Fruit fly (Drosophila melanogaster) whole organism: ENCODE data around the gene CG13285.

Experiments used
- CG8478 ChIP-seq: fragments of >200 bp; optimal IDR thresholded peaks from 2 replicates; lab custom pipeline; 2018; ENCODE audit warnings: inconsistent platforms
- Dll ChIP-seq: fragments of >200 bp; optimal IDR thresholded peaks from 2 replicates; lab custom pipeline; 2017
- EcR ChIP-seq, 2 experiments: fragments of >200 bp; optimal IDR thresholded peaks; 2 replicates each; lab custom pipeline; 2017; ENCODE audit warnings: missing biosample characterization in 2 of 2, missing genetic modification characterization in 2 of 2, missing genetic modification reagents in 2 of 2
- pan ChIP-seq: fragments of >200 bp; optimal IDR thresholded peaks from 2 replicates; lab custom pipeline; 2017
- psq ChIP-seq: fragments of >200 bp; optimal IDR thresholded peaks from 2 replicates; lab custom pipeline; 2017
- usp ChIP-seq: fragments of >200 bp; optimal IDR thresholded peaks from 2 replicates; lab custom pipeline; 2017; ENCODE audit warnings: missing biosample characterization, missing genetic modification characterization, mixed read lengths

The CG13285 gene

DNA sequence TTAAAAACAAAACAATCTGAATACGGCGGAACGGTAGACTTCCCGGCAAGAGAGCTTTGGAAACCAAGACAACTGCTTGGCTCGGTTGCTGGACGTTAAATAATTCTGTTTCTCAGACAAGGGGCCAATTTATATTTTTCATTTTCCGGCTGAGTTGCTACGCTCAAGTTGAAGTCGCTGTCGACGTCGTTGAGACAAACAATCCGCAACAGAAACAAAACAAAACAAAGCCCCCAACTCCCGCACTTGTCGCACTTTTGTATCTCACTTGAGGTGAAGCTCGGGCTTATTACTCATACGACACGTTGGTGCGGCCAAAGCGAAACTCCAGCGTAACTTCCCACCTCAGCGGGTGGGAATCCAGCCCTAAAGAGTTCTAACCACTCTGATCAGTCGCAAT is at the start of gene CG13285:
Gene CG13285 (minus strand): TSS at position 101 of the 400 bp plus-strand sequence.
- TF ChIP-seq EcR (GFP tag; optimal IDR thresholded peaks at IDR 0.05; lab: Kevin White, UChicago) (peak in 1 of 2 experiments; percentile 6), psq (lab: Kevin White, UChicago) (no peak), Dll (no peak)

DNA sequence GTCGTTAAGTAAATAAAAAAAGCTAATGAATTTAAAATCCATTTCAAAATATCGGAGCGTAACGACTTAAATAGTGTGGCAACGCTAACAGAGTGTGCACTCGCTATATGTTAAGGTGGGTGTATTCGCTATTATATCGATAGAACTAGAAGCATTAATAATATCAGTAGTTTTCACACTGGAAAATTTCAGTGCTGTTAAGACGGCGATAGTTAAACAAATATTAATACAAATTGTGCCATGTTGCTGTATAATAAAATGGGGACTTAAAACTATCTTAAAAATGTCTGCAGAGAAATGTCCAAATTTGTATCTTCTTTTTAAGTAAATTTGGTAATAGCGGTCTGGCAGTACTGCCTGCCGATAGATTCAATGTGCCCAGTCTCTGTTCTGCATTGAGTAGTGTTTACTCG is 47.7 kb upstream of the CG13285 start:
- no peak for TF ChIP-seq Dll
- no peak for TF ChIP-seq usp
- TF ChIP-seq psq (lab: Kevin White, UChicago), result no peak
- TF ChIP-seq pan (lab: Kevin White, UChicago), result no peak
- no peak for TF ChIP-seq CG8478 (lab: Kevin White, UChicago)
- TF ChIP-seq EcR (GFP tag; optimal IDR thresholded peaks at IDR 0.05; lab: Kevin White, UChicago), result no peak

DNA sequence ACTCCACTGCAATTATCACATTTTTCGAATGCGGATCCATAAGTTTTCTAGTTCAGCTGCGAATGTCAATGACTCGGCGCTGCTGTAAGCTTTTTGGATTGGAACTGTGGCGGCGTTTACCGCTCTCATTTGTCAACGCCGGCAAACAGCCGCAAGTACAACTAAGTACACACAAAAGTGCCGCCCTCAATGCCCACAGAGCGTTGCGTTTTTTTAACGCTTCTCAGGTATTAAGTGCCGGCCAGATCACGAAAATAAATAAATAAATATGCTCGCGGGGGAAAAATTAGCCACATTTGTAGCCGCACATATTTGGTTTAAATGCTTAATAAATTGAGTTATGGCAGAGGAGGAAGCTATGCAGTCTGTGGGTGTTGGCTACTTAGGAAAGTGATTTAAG is 46.0 kb upstream of the CG13285 start:
- TF ChIP-seq pan (lab: Kevin White, UChicago) (no peak), Dll (no peak), CG8478 (lab: Kevin White, UChicago) (no peak), EcR (GFP tag; optimal IDR thresholded peaks at IDR 0.05; lab: Kevin White, UChicago) (no peak), psq (lab: Kevin White, UChicago) (no peak), usp (no peak)

DNA sequence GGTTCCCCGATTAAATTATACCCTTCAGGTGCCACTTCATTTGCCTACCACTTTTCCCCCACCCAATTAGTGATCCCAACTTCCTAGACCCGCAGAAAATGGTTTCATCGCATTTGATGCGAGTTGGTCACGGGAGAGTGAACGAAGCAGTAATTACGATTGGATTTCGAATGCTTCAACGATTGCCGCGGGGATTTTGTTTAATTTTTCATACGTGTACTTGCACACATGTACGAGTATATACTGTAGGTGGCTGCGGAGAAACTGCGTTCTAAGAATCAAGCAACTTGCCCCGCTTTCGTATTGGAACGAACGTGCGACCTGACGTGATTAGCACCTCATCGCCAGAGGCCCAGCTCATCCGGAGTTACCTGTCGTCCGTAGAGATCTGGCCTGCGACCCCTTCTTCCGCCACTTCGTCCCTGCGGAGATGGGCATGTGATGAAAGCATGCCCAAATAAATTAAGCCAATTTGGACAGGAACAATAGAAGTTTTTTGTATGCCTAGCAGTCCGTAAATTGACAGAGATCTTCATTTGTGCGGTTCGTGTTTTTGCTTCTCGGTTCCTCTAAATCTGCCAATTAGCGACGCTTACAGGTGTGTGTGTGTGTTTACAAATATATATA is 45.0 kb upstream of the CG13285 start:
- TF ChIP-seq usp (no peak), EcR (GFP tag; optimal IDR thresholded peaks at IDR 0.05; lab: Kevin White, UChicago) (no peak), CG8478 (lab: Kevin White, UChicago) (no peak), psq (lab: Kevin White, UChicago) (no peak), pan (lab: Kevin White, UChicago) (no peak), Dll (no peak)

DNA sequence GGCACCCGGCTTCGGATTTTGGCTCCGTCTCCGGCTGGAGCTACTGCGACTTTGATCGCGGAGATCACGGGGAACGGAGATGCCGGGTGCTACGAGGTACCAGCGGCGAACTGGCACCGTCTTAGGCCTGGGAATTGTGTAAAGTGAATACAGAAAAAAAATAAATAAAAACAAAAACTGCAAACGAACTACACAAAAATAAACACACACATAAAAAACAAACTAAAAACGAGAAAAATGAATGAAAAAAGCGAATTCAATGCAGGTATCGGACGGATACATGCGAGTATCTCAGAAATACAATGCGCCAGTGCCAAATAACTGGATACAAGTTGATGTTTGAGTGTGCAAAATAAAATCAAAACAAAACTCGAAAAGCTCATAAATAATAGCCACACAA is 44.2 kb upstream of the CG13285 start:
- no peak for TF ChIP-seq pan (lab: Kevin White, UChicago)
- no peak for TF ChIP-seq EcR (GFP tag; optimal IDR thresholded peaks at IDR 0.05; lab: Kevin White, UChicago)
- no peak for TF ChIP-seq CG8478 (lab: Kevin White, UChicago)
- no peak for TF ChIP-seq usp
- no peak for TF ChIP-seq Dll
- TF ChIP-seq psq (lab: Kevin White, UChicago), result no peak

DNA sequence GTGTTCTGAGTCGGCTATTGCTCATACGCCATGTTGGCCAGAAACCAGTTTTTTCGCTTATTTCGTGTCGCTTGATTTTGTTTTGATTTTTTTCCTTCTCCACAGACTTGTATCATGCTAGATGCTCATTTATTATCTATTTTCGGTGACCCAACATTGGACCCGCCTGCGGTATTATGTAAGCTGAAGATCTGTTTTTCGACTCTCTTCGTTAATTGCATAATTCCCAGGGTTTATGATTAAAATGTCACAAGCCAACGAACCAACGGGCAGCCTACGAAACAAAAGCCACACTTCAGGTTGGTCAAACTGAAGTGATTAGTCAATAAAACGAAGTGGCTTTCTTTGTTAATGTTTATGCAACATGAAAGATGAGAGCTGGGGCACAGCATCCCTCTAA is 43.0 kb upstream of the CG13285 start:
- TF ChIP-seq usp (no peak), Dll (no peak), psq (lab: Kevin White, UChicago) (no peak), CG8478 (lab: Kevin White, UChicago) (no peak), pan (lab: Kevin White, UChicago) (no peak), EcR (GFP tag; optimal IDR thresholded peaks at IDR 0.05; lab: Kevin White, UChicago) (no peak)

DNA sequence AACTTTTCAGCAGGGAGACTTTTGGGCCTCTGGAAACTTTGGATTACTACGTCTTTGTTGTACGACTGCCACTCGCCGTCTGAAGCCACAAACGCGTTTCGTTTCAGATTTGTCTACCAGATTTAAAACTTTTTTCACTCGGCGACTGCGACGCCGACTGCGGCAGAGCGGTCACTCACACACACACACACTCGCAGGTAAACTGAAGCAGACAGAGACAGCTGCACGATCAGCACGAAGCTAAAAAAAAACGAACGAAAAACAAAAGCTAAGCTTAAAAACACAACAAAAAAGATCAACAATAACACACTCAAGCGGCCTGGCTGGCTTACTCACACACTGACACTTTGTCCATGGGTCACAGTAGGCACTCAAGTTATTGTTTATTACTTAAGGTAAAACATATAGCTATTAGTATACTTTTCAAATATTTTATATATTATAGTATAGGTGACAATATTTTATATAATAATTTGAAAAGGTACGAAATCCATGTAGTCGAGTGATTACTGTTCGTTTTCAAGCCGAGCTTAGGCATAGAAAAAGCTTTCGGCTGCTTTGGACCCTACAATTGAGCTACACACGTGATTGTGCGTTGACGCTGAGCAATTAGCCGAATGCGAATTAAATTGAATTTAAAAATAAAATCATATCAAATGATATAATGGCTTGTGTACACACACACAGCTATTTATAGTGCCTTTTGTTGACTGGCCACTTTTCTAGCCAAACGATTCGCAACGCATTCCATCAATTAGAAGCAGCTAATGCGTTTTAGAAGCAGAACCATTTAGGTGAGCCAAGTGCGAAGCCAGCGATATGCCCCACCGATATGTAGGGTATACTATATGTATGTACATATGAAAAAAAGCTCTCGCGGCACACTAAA is 41.9 kb upstream of the CG13285 start, which contains the start of gene Msr-110:
Gene Msr-110 (minus strand): TSS at position 99 of the 889 bp plus-strand sequence.
- TF ChIP-seq pan (lab: Kevin White, UChicago) (no peak), Dll (no peak), CG8478 (lab: Kevin White, UChicago) (no peak), usp (no peak), EcR (GFP tag; optimal IDR thresholded peaks at IDR 0.05; lab: Kevin White, UChicago) (no peak), psq (lab: Kevin White, UChicago) (no peak)

DNA sequence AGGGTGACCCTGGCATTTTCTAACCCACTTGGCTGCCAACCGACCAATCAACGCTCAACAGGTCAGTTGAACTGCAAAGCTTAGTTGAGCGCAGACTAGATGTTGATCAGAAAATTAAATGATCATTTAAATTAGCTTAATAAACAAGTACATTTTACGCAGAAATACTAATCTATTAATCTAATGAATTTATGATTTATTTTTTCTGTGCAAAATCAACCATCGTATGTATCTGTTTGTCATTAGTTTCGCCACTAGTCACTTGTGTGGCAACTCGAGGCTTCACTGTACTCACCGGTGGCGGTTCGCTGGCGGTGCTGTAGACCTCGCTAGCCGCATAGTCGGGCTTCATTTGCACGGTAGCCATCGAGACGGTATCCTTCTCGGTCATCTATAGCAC is 41.0 kb upstream of the CG13285 start:
- TF ChIP-seq Dll (no peak), pan (lab: Kevin White, UChicago) (no peak), EcR (GFP tag; optimal IDR thresholded peaks at IDR 0.05; lab: Kevin White, UChicago) (no peak), CG8478 (lab: Kevin White, UChicago) (no peak), usp (no peak), psq (lab: Kevin White, UChicago) (no peak)

DNA sequence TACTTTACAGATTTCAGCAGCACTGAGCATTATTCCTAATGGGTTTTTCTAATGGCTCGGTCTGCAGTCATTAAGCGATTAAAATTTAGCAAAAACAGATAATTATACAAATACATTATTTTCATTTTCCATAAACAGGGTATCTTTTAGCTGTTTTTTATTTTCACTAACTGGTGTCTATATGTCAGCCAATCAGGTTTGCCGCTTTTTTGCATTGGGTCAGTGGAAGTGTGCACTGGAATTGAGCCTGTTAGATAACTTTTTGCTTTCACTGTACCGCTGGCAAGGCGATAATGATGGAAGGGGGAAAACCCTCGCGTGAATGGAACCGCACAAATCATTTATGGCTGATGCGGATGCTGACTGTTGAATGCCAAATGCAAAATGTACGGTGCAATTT is 40.0 kb upstream of the CG13285 start:
- TF ChIP-seq CG8478 (lab: Kevin White, UChicago) (no peak), EcR (GFP tag; optimal IDR thresholded peaks at IDR 0.05; lab: Kevin White, UChicago) (no peak), psq (lab: Kevin White, UChicago) (no peak), Dll (no peak)

DNA sequence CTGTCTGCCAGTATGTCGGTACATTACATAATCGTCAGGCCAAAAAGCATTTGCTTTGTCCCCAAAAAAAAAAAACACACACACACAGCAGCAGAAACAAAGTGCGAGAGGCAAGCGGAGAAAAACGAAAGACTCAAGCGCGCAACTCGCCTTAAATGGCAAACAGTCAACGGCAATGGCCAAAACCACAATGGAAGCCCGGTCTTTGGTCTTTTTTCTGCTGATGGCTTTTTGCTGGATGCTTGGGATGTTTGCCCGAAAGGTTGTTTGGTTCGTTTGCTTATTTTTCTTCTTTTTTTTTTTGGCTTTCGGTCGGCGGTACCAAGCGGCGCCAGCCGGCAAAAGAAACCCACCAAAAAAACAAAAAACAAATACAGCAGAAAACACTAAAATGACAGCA is 35.5 kb upstream of the CG13285 start:
- TF ChIP-seq CG8478 (lab: Kevin White, UChicago), result no peak
- peak; percentile 9 for TF ChIP-seq Dll

DNA sequence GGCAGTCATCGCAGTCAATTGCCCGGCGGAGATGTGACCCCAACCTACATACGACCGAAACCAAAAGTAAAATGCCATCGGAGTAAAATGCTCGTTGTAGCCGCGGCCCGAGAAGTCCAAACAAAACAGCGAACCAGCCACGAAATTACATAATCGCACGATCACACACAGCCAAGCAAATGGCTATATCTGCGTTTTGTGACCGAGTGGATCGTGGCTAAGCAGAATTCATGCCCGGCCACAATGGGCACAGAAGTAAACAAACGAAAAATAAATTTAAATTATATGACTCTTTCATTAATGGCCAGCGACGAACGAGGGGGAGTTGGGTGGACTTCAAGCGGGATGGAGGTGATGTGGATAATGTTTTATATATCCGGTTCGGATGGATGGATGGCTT is 34.2 kb upstream of the CG13285 start:
- TF ChIP-seq EcR (GFP tag; optimal IDR thresholded peaks at IDR 0.05; lab: Kevin White, UChicago) (no peak), psq (lab: Kevin White, UChicago) (no peak), usp (no peak), Dll (no peak), pan (lab: Kevin White, UChicago) (no peak), CG8478 (lab: Kevin White, UChicago) (no peak)

DNA sequence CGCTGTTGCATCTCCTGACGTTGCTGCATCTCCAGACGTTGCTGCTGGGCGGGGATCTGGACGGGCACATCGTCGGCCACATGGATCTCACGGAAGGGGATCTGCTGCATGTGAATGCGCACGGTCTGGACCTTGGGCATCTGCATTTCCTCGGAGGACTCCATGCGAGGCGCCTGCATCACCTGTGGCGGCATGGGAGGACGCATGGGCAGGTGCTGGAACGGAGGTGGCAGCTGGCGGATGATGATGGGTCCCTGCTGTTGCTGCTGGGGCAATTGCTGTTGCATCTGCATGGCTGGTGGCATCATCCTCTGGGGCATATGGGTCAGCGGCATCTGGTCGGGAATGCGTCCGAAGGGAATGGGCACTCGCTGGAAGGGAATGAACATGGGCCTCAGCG is 32.8 kb upstream of the CG13285 start:
- TF ChIP-seq usp, result no peak
- no peak for TF ChIP-seq psq (lab: Kevin White, UChicago)
- TF ChIP-seq EcR (GFP tag; optimal IDR thresholded peaks at IDR 0.05; lab: Kevin White, UChicago), result no peak
- no peak for TF ChIP-seq Dll
- no peak for TF ChIP-seq pan (lab: Kevin White, UChicago)
- no peak for TF ChIP-seq CG8478 (lab: Kevin White, UChicago)
